Fruit fly (Drosophila melanogaster): ENCODE data around the gene CG15517.

The CG15517 gene

dm6 chr3R:29859763-29860162 lies 43.9 kb downstream of the CG15517 start:
- no peak for TF ChIP-seq CG6854 (GFP tag; optimal IDR thresholded peaks at IDR 0.05)
- peak; percentile 38 for TF ChIP-seq lz (GFP tag; optimal IDR thresholded peaks at IDR 0.05)
- TF ChIP-seq CG3032 (tag; optimal IDR thresholded peaks at IDR 0.05): peak; percentile 33
- TF ChIP-seq eg (GFP tag; IDR thresholded peaks at IDR 0.05): peak; percentile 77
- TF ChIP-seq CG6792 (GFP tag; optimal IDR thresholded peaks at IDR 0.05): peak; percentile 30
- peak; percentile 90 for TF ChIP-seq fkh (GFP tag; optimal IDR thresholded peaks at IDR 0.05)
- no peak for TF ChIP-seq CG10631 (GFP tag; optimal IDR thresholded peaks at IDR 0.05)
- TF ChIP-seq Blimp-1 (GFP tag; optimal IDR thresholded peaks at IDR 0.05): no peak
- TF ChIP-seq Hr39 (GFP tag; optimal IDR thresholded peaks at IDR 0.05): no peak
- TF ChIP-seq CG15336 (GFP tag; IDR thresholded peaks at IDR 0.05): 0 out of 2 replicates have a peak, but pooled peaks have one; percentile 36
- TF ChIP-seq Ets21C (GFP tag; optimal IDR thresholded peaks at IDR 0.05): no peak
- no peak for TF ChIP-seq Lpt (GFP tag; optimal IDR thresholded peaks at IDR 0.05)
- peak; percentile 36 for TF ChIP-seq Sox14 (GFP tag; optimal IDR thresholded peaks at IDR 0.05)
- TF ChIP-seq Hr38 (GFP tag; optimal IDR thresholded peaks at IDR 0.05): no peak
- TF ChIP-seq Ets96B (tag; optimal IDR thresholded peaks at IDR 0.05): no peak
- TF ChIP-seq CG3919 (GFP tag; optimal IDR thresholded peaks at IDR 0.05): no peak
- no peak for TF ChIP-seq acj6 (GFP tag; optimal IDR thresholded peaks at IDR 0.05)
- TF ChIP-seq Sox15 (GFP tag; optimal IDR thresholded peaks at IDR 0.05): peak; percentile 12
- peak; percentile 43 for TF ChIP-seq esn (GFP tag; optimal IDR thresholded peaks at IDR 0.05)
- TF ChIP-seq Hr4 (GFP tag; optimal IDR thresholded peaks at IDR 0.05): no peak
- TF ChIP-seq cyc (GFP tag; optimal IDR thresholded peaks at IDR 0.05): peak; percentile 54
- TF ChIP-seq CG31627 (GFP tag; optimal IDR thresholded peaks at IDR 0.05): peak; percentile 35
- no peak for TF ChIP-seq Eip93F (GFP tag; optimal IDR thresholded peaks at IDR 0.05)
- TF ChIP-seq salr (GFP tag; optimal IDR thresholded peaks at IDR 0.05): peak in 1 of 2 experiments; percentile 21
- TF ChIP-seq Gug (GFP tag; IDR thresholded peaks at IDR 0.05): 0 out of 2 replicates have a peak, but pooled peaks have one; percentile 9
- no peak for TF ChIP-seq CG7368 (GFP tag; optimal IDR thresholded peaks at IDR 0.05)
- no peak for TF ChIP-seq svp (GFP tag)

DNA sequence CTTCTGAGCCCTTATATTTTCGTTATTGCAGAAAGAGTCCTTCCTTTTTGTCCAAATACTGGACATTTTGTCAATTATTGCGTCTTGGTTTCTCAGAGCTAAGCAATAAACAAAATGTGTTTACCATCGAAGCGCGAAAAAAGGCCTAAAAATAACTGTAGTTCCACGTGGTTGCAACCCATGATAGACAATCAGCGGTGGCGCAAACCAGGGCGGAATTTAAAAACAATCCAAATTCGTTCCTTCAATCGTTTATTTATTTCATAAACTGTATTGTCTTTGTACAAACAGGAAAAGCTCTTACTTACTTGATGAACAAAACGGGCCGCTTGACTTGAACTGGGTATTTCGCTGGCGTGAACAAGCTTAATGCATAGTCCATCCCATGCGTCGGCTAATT lies 44.8 kb downstream of the CG15517 start, which contains the start of gene CG7824:
Gene CG7824, minus strand, starts transcription at position 131 of the 400 bp plus-strand sequence.
- no peak for TF ChIP-seq lz (GFP tag; optimal IDR thresholded peaks at IDR 0.05)
- TF ChIP-seq CG4318 (GFP tag; optimal IDR thresholded peaks at IDR 0.05): no peak
- TF ChIP-seq Sox102F (GFP tag; optimal IDR thresholded peaks at IDR 0.05): no peak
- peak; percentile 41 for TF ChIP-seq CG1621 (tag; optimal IDR thresholded peaks at IDR 0.05)

dm6 chr3R:29857228-29857627 lies 46.4 kb downstream of the CG15517 start, which contains the start of gene dgt1:
Gene dgt1 (minus strand): TSS chr3R:29857491.
- TF ChIP-seq CG3919 (GFP tag; optimal IDR thresholded peaks at IDR 0.05) (no peak), fd59A (GFP tag; optimal IDR thresholded peaks at IDR 0.05) (no peak), CG6163 (GFP tag; IDR thresholded peaks at IDR 0.05) (no peak), fkh (GFP tag; optimal IDR thresholded peaks at IDR 0.05) (no peak), CG6854 (GFP tag; optimal IDR thresholded peaks at IDR 0.05) (peak; percentile 7), net (GFP tag; optimal IDR thresholded peaks at IDR 0.05) (no peak)
